Fruit fly (Drosophila melanogaster) whole organism, wandering third instar larva: ENCODE data around the gene psh.

Experiments used
- CrebA ChIP-seq: fragments of 200-800 bp; sonication (Bioruptor generic); optimal IDR thresholded peaks from 2 replicates; lab custom pipeline; 2016; ENCODE audit warnings: missing biosample characterization, mild to moderate bottlenecking, missing genetic modification characterization, borderline replicate concordance
- GATAd ChIP-seq: sonication (Bioruptor generic); optimal IDR thresholded peaks from 2 replicates; lab custom pipeline; 2016; ENCODE audit warnings: missing biosample characterization, missing genetic modification characterization
- Hr78 ChIP-seq: fragments of >200 bp; optimal IDR thresholded peaks from 2 replicates; lab custom pipeline; 2017; ENCODE audit warnings: missing biosample characterization, missing genetic modification characterization
- Hr83 ChIP-seq: fragments of 200-300 bp; sonication (Bioruptor generic); optimal IDR thresholded peaks from 2 replicates; lab custom pipeline; 2016; ENCODE audit warnings: missing biosample characterization, mild to moderate bottlenecking, missing genetic modification characterization, moderate library complexity; ENCODE audit not compliant: poor library complexity, severe bottlenecking
- Vsx2 ChIP-seq: fragments of 200-300, 225-300 bp; sonication (Bioruptor generic); optimal IDR thresholded peaks from 2 replicates; lab custom pipeline; 2018; ENCODE audit warnings: missing biosample characterization, missing genetic modification characterization; ENCODE audit not compliant: partially characterized antibody
- br ChIP-seq: fragments of 200-800 bp; sonication (Bioruptor generic); optimal IDR thresholded peaks from 2 replicates; lab custom pipeline; 2016; ENCODE audit warnings: missing biosample characterization, missing genetic modification characterization
- brk ChIP-seq: fragments of 200-800 bp; sonication (Bioruptor generic); optimal IDR thresholded peaks from 2 replicates; lab custom pipeline; 2016; ENCODE audit warnings: missing biosample characterization, mild to moderate bottlenecking, missing genetic modification characterization
- dl ChIP-seq, 2 experiments: fragments of 175-275, 200-275 bp in 1 of 2; fragments of 200-275 bp in 1 of 2; sonication (Bioruptor generic); optimal IDR thresholded peaks; lab custom pipeline; 2018; ENCODE audit warnings: mild to moderate bottlenecking in 2 of 2, missing biosample characterization in 2 of 2, missing genetic modification characterization in 2 of 2, moderate library complexity in 2 of 2; ENCODE audit not compliant: partially characterized antibody in 2 of 2, insufficient read depth in 1 of 2
- h ChIP-seq: fragments of 200-800 bp; sonication (Bioruptor generic); optimal IDR thresholded peaks from 3 replicates; lab custom pipeline; 2016; ENCODE audit warnings: missing biosample characterization, mild to moderate bottlenecking, missing genetic modification characterization
- lola ChIP-seq: fragments of >200 bp; optimal IDR thresholded peaks from 2 replicates; lab custom pipeline; 2017; ENCODE audit warnings: missing biosample characterization, missing genetic modification characterization
- pan ChIP-seq: fragments of >200 bp; optimal IDR thresholded peaks from 2 replicates; lab custom pipeline; 2017

dm6 chrX:18440481-18440880 is 46.2 kb downstream of the psh start, which contains the start of gene CG32548:
- TF ChIP-seq Hr83 (no peak), br (GFP tag; lab: Kevin White, UChicago) (no peak), Vsx2 (GFP tag; lab: Kevin White, UChicago) (no peak), CrebA (no peak), lola (GFP tag; lab: Kevin White, UChicago) (no peak), pan (lab: Kevin White, UChicago) (no peak), GATAd (GFP tag; lab: Kevin White, UChicago) (no peak), h (no peak), dl (GFP tag; optimal IDR thresholded peaks at IDR 0.05; lab: Kevin White, UChicago; ENCODE audit: insufficient read depth in 1 of 2, partially characterized antibody in 2 of 2) (no peak), Hr78 (GFP tag; lab: Kevin White, UChicago) (no peak), brk (GFP tag; lab: Kevin White, UChicago) (no peak)
